Fruit fly (Drosophila melanogaster) whole organism, embryonic: Measurements from ENCODE around the gene Oatp33Eb.

Source experiments
- Adf1 ChIP-seq: fragments of 200-800 bp; sonication (Bioruptor generic); IDR thresholded peaks from 2 replicates; pipeline ENCODE4 v1.3.6; 2022; ENCODE audit warnings: missing biosample characterization, missing genetic modification characterization
- Atf3 ChIP-seq: fragments of 200-800 bp; sonication (Bioruptor generic); optimal IDR thresholded peaks from 3 replicates; lab custom pipeline; 2016; ENCODE audit warnings: missing biosample characterization, missing genetic modification characterization
- CG11247 ChIP-seq: fragments of 200-800 bp; sonication (Bioruptor generic); IDR thresholded peaks from 2 replicates; pipeline ENCODE4 v1.3.6; 2022; ENCODE audit warnings: missing biosample characterization, missing genetic modification characterization
- CG11398 ChIP-seq: fragments of 200-800 bp; sonication (Bioruptor generic); optimal IDR thresholded peaks from 2 replicates; lab custom pipeline; 2016; ENCODE audit warnings: missing biosample characterization, missing genetic modification characterization
- CG12071 ChIP-seq: fragments of 200-800 bp; sonication (Bioruptor generic); optimal IDR thresholded peaks from 3 replicates; lab custom pipeline; 2018; ENCODE audit warnings: missing biosample characterization, mild to moderate bottlenecking, missing genetic modification characterization
- CG15269 ChIP-seq: fragments of 200-800 bp; sonication (Bioruptor generic); optimal IDR thresholded peaks from 2 replicates; lab custom pipeline; 2018; ENCODE audit warnings: missing biosample characterization, mild to moderate bottlenecking, missing genetic modification characterization, moderate library complexity
- CG1603 ChIP-seq: fragments of 200-800 bp; sonication (Bioruptor generic); optimal IDR thresholded peaks from 2 replicates; lab custom pipeline; 2019; ENCODE audit warnings: missing biosample characterization, mild to moderate bottlenecking, missing genetic modification characterization, moderate library complexity
- CG17359 ChIP-seq: fragments of 200-800 bp; sonication (Bioruptor generic); optimal IDR thresholded peaks from 3 replicates; lab custom pipeline; 2018; ENCODE audit warnings: missing biosample characterization, mild to moderate bottlenecking, missing genetic modification characterization, moderate library complexity
- CG31224 ChIP-seq: fragments of 200-800 bp; sonication (Bioruptor generic); IDR thresholded peaks from 2 replicates; pipeline ENCODE4 v1.3.6; 2022; ENCODE audit warnings: missing biosample characterization, missing genetic modification characterization
- CG34376 ChIP-seq: fragments of 200-800 bp; sonication (Bioruptor generic); optimal IDR thresholded peaks from 2 replicates; lab custom pipeline; 2018; ENCODE audit warnings: missing biosample characterization, mild to moderate bottlenecking, missing genetic modification characterization
- CG6654 ChIP-seq: fragments of 200-800 bp; sonication (Bioruptor generic); optimal IDR thresholded peaks from 2 replicates; lab custom pipeline; 2017; ENCODE audit warnings: missing biosample characterization, mild to moderate bottlenecking, missing genetic modification characterization
- CG7987 ChIP-seq: fragments of 200-800 bp; sonication (Bioruptor generic); optimal IDR thresholded peaks from 2 replicates; lab custom pipeline; 2018; ENCODE audit warnings: missing biosample characterization, mild to moderate bottlenecking, missing genetic modification characterization, moderate library complexity
- CG8478 ChIP-seq: fragments of >200 bp; optimal IDR thresholded peaks from 2 replicates; lab custom pipeline; 2018
- CHES-1-like ChIP-seq: fragments of 200-800 bp; sonication (Bioruptor generic); optimal IDR thresholded peaks from 2 replicates; lab custom pipeline; 2016; ENCODE audit warnings: missing biosample characterization, missing genetic modification characterization
- Deaf1 ChIP-seq: fragments of 200-800 bp; optimal IDR thresholded peaks from 3 replicates; lab custom pipeline; 2019; ENCODE audit warnings: missing biosample characterization, mild to moderate bottlenecking, missing genetic modification characterization, moderate library complexity
- ERR ChIP-seq: fragments of 200-800 bp; sonication (Bioruptor generic); optimal IDR thresholded peaks from 2 replicates; lab custom pipeline; 2016; ENCODE audit warnings: missing biosample characterization, missing genetic modification characterization
- Elba2 ChIP-seq: fragments of 200-800 bp; sonication (Bioruptor generic); optimal IDR thresholded peaks from 3 replicates; lab custom pipeline; 2016; ENCODE audit warnings: missing biosample characterization, missing genetic modification characterization
- Ets65A ChIP-seq: fragments of 200-800 bp; sonication (Bioruptor generic); peaks from one replicate; lab custom pipeline; 2016; ENCODE audit warnings: missing biosample characterization, missing genetic modification characterization
- Hr78 ChIP-seq, 2 experiments: fragments of 200-800 bp in 1 of 2; fragments of >200 bp in 1 of 2; sonication (Bioruptor generic) in 1 of 2; optimal IDR thresholded peaks; 2 replicates each; lab custom pipeline; 2017 to 2019; ENCODE audit warnings: missing biosample characterization in 2 of 2, missing genetic modification characterization in 2 of 2, mild to moderate bottlenecking in 1 of 2, moderate library complexity in 1 of 2
- Lhr ChIP-seq: fragments of 200-800 bp; sonication (Bioruptor generic); optimal IDR thresholded peaks from 3 replicates; lab custom pipeline; 2017; ENCODE audit warnings: mild to moderate bottlenecking, missing biosample characterization, missing genetic modification reagents, missing genetic modification characterization
- Lim3 ChIP-seq: fragments of 200-800 bp; sonication (Bioruptor generic); IDR thresholded peaks from 2 replicates; pipeline ENCODE4 v1.3.6; 2022; ENCODE audit warnings: missing biosample characterization, missing genetic modification characterization
- NC2α ChIP-seq: fragments of 200-800 bp; sonication (Bioruptor generic); optimal IDR thresholded peaks from 2 replicates; lab custom pipeline; 2016; ENCODE audit warnings: missing biosample characterization, missing genetic modification characterization
- Pdp1 ChIP-seq, 2 experiments: fragments of 200-800 bp; sonication (Bioruptor generic); optimal IDR thresholded peaks; 3 replicates each; lab custom pipeline; 2016; ENCODE audit warnings: missing biosample characterization in 2 of 2, missing genetic modification characterization in 2 of 2, mild to moderate bottlenecking in 1 of 2, moderate library complexity in 1 of 2
- Poxn ChIP-seq: fragments of 200-800 bp; sonication (Bioruptor generic); IDR thresholded peaks from 2 replicates; pipeline ENCODE4 v1.3.6; 2022; ENCODE audit warnings: missing biosample characterization, missing genetic modification characterization
- Rx ChIP-seq: fragments of 200-800 bp; sonication (Bioruptor generic); IDR thresholded peaks from 2 replicates; pipeline ENCODE4 v1.3.6; 2022; ENCODE audit warnings: missing biosample characterization, missing genetic modification characterization
- TFAM ChIP-seq: fragments of 200-800 bp; sonication (Bioruptor generic); optimal IDR thresholded peaks from 2 replicates; lab custom pipeline; 2017; ENCODE audit warnings: missing biosample characterization, missing genetic modification characterization, inconsistent platforms
- ab ChIP-seq: fragments of 200-800 bp; sonication (Bioruptor generic); optimal IDR thresholded peaks from 2 replicates; lab custom pipeline; 2016; ENCODE audit warnings: missing biosample characterization, missing genetic modification characterization
- abd-A ChIP-seq: fragments of 200-800 bp; sonication (Bioruptor generic); optimal IDR thresholded peaks from 3 replicates; lab custom pipeline; 2019; ENCODE audit warnings: missing biosample characterization, mild to moderate bottlenecking, missing genetic modification characterization, moderate library complexity
- ase ChIP-seq: fragments of 200-800 bp; sonication (Bioruptor generic); IDR thresholded peaks from 3 replicates; pipeline ENCODE4 v1.3.6; 2022; ENCODE audit warnings: missing biosample characterization, missing genetic modification characterization
- chinmo ChIP-seq: fragments of 200-800 bp; sonication (Bioruptor generic); IDR thresholded peaks from 4 replicates; pipeline ENCODE4 v1.3.6; 2022; ENCODE audit warnings: missing biosample characterization, missing genetic modification characterization; ENCODE audit not compliant: partially characterized antibody
- corto ChIP-seq: fragments of 200-800 bp; sonication (Bioruptor generic); optimal IDR thresholded peaks from 2 replicates; lab custom pipeline; 2016; ENCODE audit warnings: missing biosample characterization, mild to moderate bottlenecking, missing genetic modification characterization, moderate library complexity
- dan ChIP-seq: fragments of 200-800 bp; sonication (Bioruptor generic); IDR thresholded peaks from 2 replicates; pipeline ENCODE4 v1.3.6; 2022; ENCODE audit warnings: missing biosample characterization, missing genetic modification characterization
- eve ChIP-seq, 2 experiments: fragments of >200 bp; optimal IDR thresholded peaks; 2 replicates each; lab custom pipeline; 2017; ENCODE audit warnings: missing biosample characterization in 2 of 2, missing genetic modification characterization in 2 of 2
- eyg ChIP-seq: fragments of 200-800 bp; sonication (Bioruptor generic); optimal IDR thresholded peaks from 3 replicates; lab custom pipeline; 2016; ENCODE audit warnings: missing biosample characterization, missing genetic modification characterization
- ftz-f1 ChIP-seq: fragments of 200-800 bp; sonication (Bioruptor generic); optimal IDR thresholded peaks from 2 replicates; lab custom pipeline; 2016; ENCODE audit warnings: missing biosample characterization, missing genetic modification characterization
- gsb-n ChIP-seq: fragments of 200-800 bp; sonication (Bioruptor generic); optimal IDR thresholded peaks from 3 replicates; lab custom pipeline; 2018; ENCODE audit warnings: missing biosample characterization, mild to moderate bottlenecking, missing genetic modification characterization
- ind ChIP-seq: fragments of 200-800 bp; sonication (Bioruptor generic); optimal IDR thresholded peaks from 3 replicates; lab custom pipeline; 2016; ENCODE audit warnings: missing biosample characterization, missing genetic modification characterization
- org-1 ChIP-seq: fragments of 200-800 bp; sonication (Bioruptor generic); optimal IDR thresholded peaks from 2 replicates; lab custom pipeline; 2017; ENCODE audit warnings: missing biosample characterization, missing genetic modification characterization
- otp ChIP-seq: fragments of 200-800 bp; sonication (Bioruptor generic); IDR thresholded peaks from 3 replicates; pipeline ENCODE4, ENCODE4 v1.3.6; 2022; ENCODE audit warnings: missing biosample characterization, missing genetic modification characterization
- p53 ChIP-seq: fragments of 200-800 bp; sonication (Bioruptor generic); optimal IDR thresholded peaks from 2 replicates; lab custom pipeline; 2016; ENCODE audit warnings: missing biosample characterization, missing genetic modification characterization
- scrt ChIP-seq: fragments of 200-800 bp; sonication (Bioruptor generic); optimal IDR thresholded peaks from 2 replicates; lab custom pipeline; 2018; ENCODE audit warnings: missing biosample characterization, mild to moderate bottlenecking, missing genetic modification characterization, moderate library complexity
- sens-2 ChIP-seq: fragments of 200-800 bp; sonication (Bioruptor generic); IDR thresholded peaks from 2 replicates; pipeline ENCODE4 v1.3.6; 2022; ENCODE audit warnings: missing biosample characterization, missing genetic modification characterization
- ssp ChIP-seq: fragments of 200-800 bp; sonication (Bioruptor generic); IDR thresholded peaks from 2 replicates; pipeline ENCODE4 v1.3.6; 2022; ENCODE audit warnings: missing biosample characterization, missing genetic modification characterization
- tgo ChIP-seq: fragments of 200-800 bp; sonication (Bioruptor generic); IDR thresholded peaks from 3 replicates; pipeline ENCODE4 v1.3.6; 2022; ENCODE audit warnings: missing biosample characterization, missing genetic modification characterization
- tio ChIP-seq: fragments of 200-800 bp; sonication (Bioruptor generic); optimal IDR thresholded peaks from 2 replicates; lab custom pipeline; 2017; ENCODE audit warnings: missing biosample characterization, missing genetic modification characterization, inconsistent platforms
- wek ChIP-seq: fragments of 200-800 bp; sonication (Bioruptor generic); optimal IDR thresholded peaks from 3 replicates; lab custom pipeline; 2018; ENCODE audit warnings: missing biosample characterization, mild to moderate bottlenecking, missing genetic modification characterization, moderate library complexity
- zf30C ChIP-seq: fragments of 200-800 bp; sonication (Bioruptor generic); optimal IDR thresholded peaks from 3 replicates; lab custom pipeline; 2018; ENCODE audit warnings: missing biosample characterization, mild to moderate bottlenecking, missing genetic modification characterization
- zfh1 ChIP-seq: fragments of 200-800 bp; sonication (Bioruptor generic); IDR thresholded peaks from 3 replicates; pipeline ENCODE4 v1.3.6; 2022; ENCODE audit warnings: missing biosample characterization, missing genetic modification characterization

Gene Oatp33Eb

dm6 chr2L:12487823-12488222 lies 39.5 kb downstream of the Oatp33Eb start (continued):
- TF ChIP-seq CG11398 (GFP tag; lab: Kevin White, UChicago): no peak
- no peak for TF ChIP-seq Elba2 (GFP tag; lab: Kevin White, UChicago)
- peak; percentile 49 for TF ChIP-seq CG34376 (GFP tag; lab: Kevin White, UChicago)
- no peak for TF ChIP-seq Atf3 (GFP tag; lab: Kevin White, UChicago)
- TF ChIP-seq CG17359 (tag; lab: Kevin White, UChicago): no peak
- no peak for TF ChIP-seq Poxn (GFP tag; lab: Robert Waterston, UW)
- TF ChIP-seq ERR (GFP tag; lab: Kevin White, UChicago): no peak
- peak; percentile 83 for TF ChIP-seq CG7987 (GFP tag; lab: Kevin White, UChicago)
- TF ChIP-seq dan: no peak

dm6 chr2L:12489470-12489869 lies 41.2 kb downstream of the Oatp33Eb start:
- 0 out of 4 replicates have a peak, but pooled peaks have one; percentile 7 for TF ChIP-seq chinmo (GFP tag; lab: Robert Waterston, UW)
- TF ChIP-seq CG1603 (tag; lab: Kevin White, UChicago): no peak
- peak; percentile 28; the same call in 1 of the 2 replicates for TF ChIP-seq CG31224 (GFP tag; lab: Robert Waterston, UW)
- TF ChIP-seq Hr78 (GFP tag; optimal IDR thresholded peaks at IDR 0.05; lab: Kevin White, UChicago): peak in 1 of 2 experiments; percentile 90
- TF ChIP-seq CG11247: no peak
- TF ChIP-seq, all 482 proteins: peak for 3

dm6 chr2L:12493101-12493770 lies 45.0 kb downstream of the Oatp33Eb start:
- TF ChIP-seq org-1 (no peak), wek (peak; percentile 11), corto (GFP tag; lab: Kevin White, UChicago) (no peak), CG12071 (GFP tag; lab: Kevin White, UChicago) (no peak), zf30C (GFP tag; lab: Kevin White, UChicago) (no peak), CG15269 (tag; lab: Kevin White, UChicago) (peak; percentile 22), zfh1 (GFP tag; lab: Robert Waterston, UW) (no peak), tio (GFP tag; lab: Kevin White, UChicago) (no peak), CHES-1-like (GFP tag; lab: Kevin White, UChicago) (peak; percentile 25), scrt (GFP tag; lab: Kevin White, UChicago) (no peak), Deaf1 (tag; lab: Kevin White, UChicago) (peak; percentile 93), Ets65A (GFP tag; lab: Kevin White, UChicago) (peak; percentile 53), Lhr (no peak), Lim3 (GFP tag; lab: Robert Waterston, UW) (no peak), p53 (GFP tag; lab: Kevin White, UChicago) (no peak), CG34376 (GFP tag; lab: Kevin White, UChicago) (no peak), eyg (GFP tag; lab: Kevin White, UChicago) (no peak), sens-2 (no peak), TFAM (GFP tag; lab: Kevin White, UChicago) (no peak), NC2α (GFP tag; lab: Kevin White, UChicago) (no peak), Adf1 (GFP tag; lab: Robert Waterston, UW) (peak; percentile 79), tgo (GFP tag; lab: Robert Waterston, UW) (no peak), Rx (GFP tag; lab: Robert Waterston, UW) (no peak), ab (GFP tag; lab: Kevin White, UChicago) (no peak), eve (GFP tag; optimal IDR thresholded peaks at IDR 0.05; lab: Kevin White, UChicago) (no peak), gsb-n (tag; lab: Kevin White, UChicago) (no peak), ind (no peak), Pdp1 (GFP tag; optimal IDR thresholded peaks at IDR 0.05; lab: Kevin White, UChicago) (peak in 1 of 2 experiments; percentile 40), otp (GFP tag; lab: Robert Waterston, UW) (peak; percentile 54; the same call in 1 of the 3 replicates), ase (GFP tag; lab: Robert Waterston, UW) (no peak), ftz-f1 (GFP tag; lab: Kevin White, UChicago) (peak; percentile 39), ssp (no peak), abd-A (tag; lab: Kevin White, UChicago) (peak; percentile 28), CG8478 (lab: Kevin White, UChicago) (no peak), CG6654 (no peak)
